Worm (Caenorhabditis elegans) whole organism, L4 larva: ENCODE data around the gene abcx-1.
A peak's percentile ranks its signal among the peaks of the same experiment; 100 is the strongest.

Experiments used
- D1046.2 ChIP-seq: fragments of 200-800 bp; sonication (Bioruptor generic); IDR thresholded peaks from 2 replicates; pipeline ENCODE4 v1.3.6; 2022; ENCODE audit warnings: missing genetic modification characterization, missing compliant biosample characterization
- F10B5.3 ChIP-seq: sonication (generic microtip); optimal IDR thresholded peaks from 2 replicates; lab custom pipeline; 2016; ENCODE audit warnings: mild to moderate bottlenecking, missing genetic modification characterization, missing compliant biosample characterization
- F26F4.8 ChIP-seq: fragments of 200-800 bp; sonication (Bioruptor generic); conservative IDR thresholded peaks from 2 replicates; pipeline ENCODE4 v1.3.6; 2022; ENCODE audit warnings: missing genetic modification characterization, missing compliant biosample characterization
- F37D6.2 ChIP-seq: sonication (generic microtip); optimal IDR thresholded peaks from 2 replicates; lab custom pipeline; 2016; ENCODE audit warnings: mild to moderate bottlenecking, missing genetic modification characterization, missing compliant biosample characterization
- F49E8.2 ChIP-seq: sonication (generic microtip); optimal IDR thresholded peaks from 2 replicates; lab custom pipeline; 2016; ENCODE audit warnings: missing compliant biosample characterization, mild to moderate bottlenecking, missing genetic modification characterization, borderline replicate concordance
- R02D3.7 ChIP-seq: fragments of 150-350 bp; sonication (generic microtip); optimal IDR thresholded peaks from 3 replicates; lab custom pipeline; 2014; ENCODE audit warnings: missing biosample characterization, missing genetic modification characterization
- T20F7.1 ChIP-seq: fragments of 200-800 bp; sonication (Bioruptor generic); optimal IDR thresholded peaks from 2 replicates; lab custom pipeline; 2018; ENCODE audit warnings: mild to moderate bottlenecking, missing genetic modification characterization, missing compliant biosample characterization
- Y48G9A.11 ChIP-seq: fragments of 200-800 bp; sonication (Bioruptor generic); IDR thresholded peaks from 2 replicates; pipeline ENCODE4 v1.3.6; 2022; ENCODE audit warnings: missing genetic modification reagents, missing genetic modification characterization, missing compliant biosample characterization
- Y5F2A.4 ChIP-seq: fragments of 200-800 bp; sonication (Bioruptor generic); optimal IDR thresholded peaks from 2 replicates; lab custom pipeline; 2018; ENCODE audit warnings: mild to moderate bottlenecking, missing genetic modification characterization, missing compliant biosample characterization
- arid-1 ChIP-seq: fragments of 200-800 bp; sonication (Bioruptor generic); conservative IDR thresholded peaks from 2 replicates; pipeline ENCODE4 v1.3.6; 2022; ENCODE audit warnings: missing genetic modification reagents, missing genetic modification characterization, missing compliant biosample characterization
- ceh-20 ChIP-seq: fragments of 200-800 bp; sonication (Bioruptor generic); IDR thresholded peaks from 2 replicates; pipeline ENCODE4 v1.3.6; 2022; ENCODE audit warnings: missing genetic modification reagents, missing genetic modification characterization, missing compliant biosample characterization
- ceh-32 ChIP-seq: sonication (generic microtip); optimal IDR thresholded peaks from 2 replicates; lab custom pipeline; 2016; ENCODE audit warnings: mild to moderate bottlenecking, missing genetic modification characterization, missing compliant biosample characterization; ENCODE audit not compliant: poor library complexity
- ceh-44 ChIP-seq: fragments of 200-800 bp; sonication (Bioruptor generic); IDR thresholded peaks from 2 replicates; pipeline ENCODE4 v1.3.6; 2022; ENCODE audit warnings: missing genetic modification reagents, missing genetic modification characterization, missing compliant biosample characterization
- ceh-82 ChIP-seq: sonication (generic microtip); optimal IDR thresholded peaks from 2 replicates; lab custom pipeline; 2017; ENCODE audit warnings: missing biosample characterization, missing genetic modification characterization
- ctbp-1 ChIP-seq: fragments of 200-800 bp; sonication (Bioruptor generic); IDR thresholded peaks from 2 replicates; pipeline ENCODE4 v1.3.6; 2022; ENCODE audit warnings: missing genetic modification reagents, missing genetic modification characterization, missing compliant biosample characterization
- daf-12 ChIP-seq: fragments of 150-350 bp; optimal IDR thresholded peaks from 2 replicates; lab custom pipeline; 2014; ENCODE audit warnings: missing biosample characterization, missing genetic modification reagents, missing genetic modification characterization
- daf-19 ChIP-seq: fragments of 200-800 bp; sonication (Bioruptor generic); conservative IDR thresholded peaks from 2 replicates; pipeline ENCODE4 v1.3.6; 2022; ENCODE audit warnings: missing genetic modification characterization, missing compliant biosample characterization
- daf-8 ChIP-seq: fragments of 200-800 bp; sonication (Bioruptor generic); IDR thresholded peaks from 2 replicates; pipeline ENCODE4 v1.3.6; 2022; ENCODE audit warnings: missing genetic modification characterization, missing compliant biosample characterization
- dmd-6 ChIP-seq: fragments of 200-800 bp; sonication (Bioruptor generic); IDR thresholded peaks from 2 replicates; pipeline ENCODE4 v1.3.6; 2022; ENCODE audit warnings: missing genetic modification reagents, missing genetic modification characterization, missing compliant biosample characterization
- dpl-1 ChIP-seq: fragments of 150-350 bp; optimal IDR thresholded peaks from 2 replicates; lab custom pipeline; 2014; ENCODE audit warnings: missing biosample characterization, missing genetic modification reagents, missing genetic modification characterization
- dve-1 ChIP-seq: sonication (generic microtip); optimal IDR thresholded peaks from 2 replicates; lab custom pipeline; 2017; ENCODE audit warnings: antibody characterized with exemption, mild to moderate bottlenecking, missing genetic modification characterization, missing compliant biosample characterization; ENCODE audit not compliant: insufficient read depth
- egl-27 ChIP-seq: sonication (generic microtip); optimal IDR thresholded peaks from 3 replicates; lab custom pipeline; 2017; ENCODE audit warnings: missing biosample characterization, missing genetic modification reagents, missing genetic modification characterization
- fkh-10 ChIP-seq: fragments of 150-350 bp; optimal IDR thresholded peaks from 2 replicates; lab custom pipeline; 2014; ENCODE audit warnings: missing biosample characterization, missing genetic modification reagents, missing genetic modification characterization
- gei-8 ChIP-seq: fragments of 200-800 bp; sonication (Bioruptor generic); optimal IDR thresholded peaks from 2 replicates; lab custom pipeline; 2018; ENCODE audit warnings: mild to moderate bottlenecking, missing genetic modification characterization, missing compliant biosample characterization
- lin-1 ChIP-seq: fragments of 200-800 bp; sonication (Bioruptor generic); IDR thresholded peaks from 2 replicates; pipeline ENCODE4 v1.3.6; 2022; ENCODE audit warnings: missing genetic modification reagents, missing genetic modification characterization, missing compliant biosample characterization
- lin-15B ChIP-seq: fragments of 150-350 bp; sonication (generic microtip); optimal IDR thresholded peaks from 3 replicates; lab custom pipeline; 2014; ENCODE audit warnings: missing biosample characterization, missing genetic modification characterization
- lin-29 ChIP-seq: fragments of 200-800 bp; sonication (Bioruptor generic); IDR thresholded peaks from 2 replicates; pipeline ENCODE4 v1.3.6; 2022; ENCODE audit warnings: missing genetic modification reagents, missing genetic modification characterization, missing compliant biosample characterization
- madf-9 ChIP-seq: fragments of 200-800 bp; sonication (Bioruptor generic); conservative IDR thresholded peaks from 2 replicates; pipeline ENCODE4 v1.3.6; 2022; ENCODE audit warnings: missing genetic modification reagents, missing genetic modification characterization, missing compliant biosample characterization
- mdt-29 ChIP-seq: fragments of 200-800 bp; sonication (Bioruptor generic); IDR thresholded peaks from 2 replicates; pipeline ENCODE4 v1.3.6; 2022; ENCODE audit warnings: missing genetic modification reagents, missing genetic modification characterization, missing compliant biosample characterization
- mep-1 ChIP-seq: fragments of 150-350 bp; sonication (generic microtip); optimal IDR thresholded peaks from 3 replicates; lab custom pipeline; 2014; ENCODE audit warnings: missing biosample characterization, missing genetic modification characterization
- mes-2 ChIP-seq: sonication (generic microtip); optimal IDR thresholded peaks from 2 replicates; lab custom pipeline; 2016; ENCODE audit warnings: missing genotype, mild to moderate bottlenecking, missing genetic modification characterization, missing compliant biosample characterization; ENCODE audit not compliant: poor library complexity, severe bottlenecking
- mxl-2 ChIP-seq: fragments of 200-800 bp; sonication (Bioruptor generic); conservative IDR thresholded peaks from 2 replicates; pipeline ENCODE4 v1.3.6; 2022; ENCODE audit warnings: missing genetic modification reagents, missing genetic modification characterization, missing compliant biosample characterization
- mxl-3 ChIP-seq: fragments of 200-800 bp; sonication (Bioruptor generic); optimal IDR thresholded peaks from 2 replicates; lab custom pipeline; 2018; ENCODE audit warnings: mild to moderate bottlenecking, missing genetic modification characterization, missing compliant biosample characterization
- nhr-102 ChIP-seq: sonication (generic microtip); optimal IDR thresholded peaks from 2 replicates; lab custom pipeline; 2016; ENCODE audit warnings: mild to moderate bottlenecking, missing genetic modification characterization, moderate library complexity, missing compliant biosample characterization
- nhr-11 ChIP-seq: fragments of 150-350 bp; optimal IDR thresholded peaks from 2 replicates; lab custom pipeline; 2014; ENCODE audit warnings: missing biosample characterization, missing genetic modification characterization
- nhr-237 ChIP-seq: sonication (generic microtip); optimal IDR thresholded peaks from 2 replicates; lab custom pipeline; 2017; ENCODE audit warnings: missing biosample characterization, missing genetic modification characterization
- nhr-25 ChIP-seq: sonication (generic microtip); optimal IDR thresholded peaks from 2 replicates; lab custom pipeline; 2017; ENCODE audit warnings: missing genetic modification characterization, mild to moderate bottlenecking, missing compliant biosample characterization, antibody characterized with exemption, moderate library complexity, borderline replicate concordance; ENCODE audit not compliant: insufficient read depth
- nhr-28 ChIP-seq: fragments of 150-350 bp; optimal IDR thresholded peaks from 2 replicates; lab custom pipeline; 2014; ENCODE audit warnings: missing biosample characterization, missing genetic modification characterization
- nhr-41 ChIP-seq: fragments of 200-800 bp; sonication (Bioruptor generic); IDR thresholded peaks from 2 replicates; pipeline ENCODE4 v1.3.6; 2022; ENCODE audit warnings: missing genetic modification reagents, missing genetic modification characterization, missing compliant biosample characterization
- nhr-76 ChIP-seq: fragments of 150-350 bp; optimal IDR thresholded peaks from 2 replicates; lab custom pipeline; 2014; ENCODE audit warnings: missing biosample characterization, missing genetic modification characterization
- pqm-1 ChIP-seq: sonication (generic microtip); optimal IDR thresholded peaks from 2 replicates; lab custom pipeline; 2017; ENCODE audit warnings: missing biosample characterization, missing genetic modification characterization
- saeg-2 ChIP-seq: fragments of 200-800 bp; sonication (Bioruptor generic); IDR thresholded peaks from 2 replicates; pipeline ENCODE4 v1.3.6; 2022; ENCODE audit warnings: missing genetic modification reagents, missing genetic modification characterization, missing compliant biosample characterization
- sdz-12 ChIP-seq: fragments of 200-800 bp; sonication (Bioruptor generic); optimal IDR thresholded peaks from 2 replicates; lab custom pipeline; 2018; ENCODE audit warnings: mild to moderate bottlenecking, missing genetic modification characterization, missing compliant biosample characterization
- set-16 ChIP-seq: fragments of 200-800 bp; sonication (Bioruptor generic); IDR thresholded peaks from 2 replicates; pipeline ENCODE4 v1.3.6; 2022; ENCODE audit warnings: missing genetic modification reagents, missing genetic modification characterization, missing compliant biosample characterization
- tag-97 ChIP-seq: fragments of 200-800 bp; sonication (Bioruptor generic); IDR thresholded peaks from 2 replicates; pipeline ENCODE4 v1.3.6; 2022; ENCODE audit warnings: missing genetic modification characterization, missing compliant biosample characterization
- unc-130 ChIP-seq: sonication (generic microtip); optimal IDR thresholded peaks from 2 replicates; lab custom pipeline; 2016; ENCODE audit warnings: missing genetic modification reagents, missing genetic modification characterization, missing compliant biosample characterization
- unc-39 ChIP-seq: sonication (generic microtip); optimal IDR thresholded peaks from 2 replicates; lab custom pipeline; 2017; ENCODE audit warnings: missing biosample characterization, missing genetic modification characterization
- vab-7 ChIP-seq: fragments of 200-800 bp; sonication (Bioruptor generic); IDR thresholded peaks from 2 replicates; pipeline ENCODE4 v1.3.6; 2022; ENCODE audit warnings: missing genetic modification reagents, missing genetic modification characterization, missing compliant biosample characterization
- zag-1 ChIP-seq: fragments of 150-350 bp; optimal IDR thresholded peaks from 2 replicates; lab custom pipeline; 2014; ENCODE audit warnings: missing biosample characterization, missing genetic modification characterization
- zip-11 ChIP-seq: fragments of 200-800 bp; sonication (Bioruptor generic); IDR thresholded peaks from 2 replicates; pipeline ENCODE4 v1.3.6; 2022; ENCODE audit warnings: missing genetic modification characterization, missing compliant biosample characterization
- ztf-7 ChIP-seq: fragments of 150-350 bp; optimal IDR thresholded peaks from 2 replicates; lab custom pipeline; 2014; ENCODE audit warnings: missing biosample characterization, missing genetic modification characterization

The abcx-1 gene

ce11 chrII:6563238-6563637 lies 31.3 kb downstream of the abcx-1 start:
- TF ChIP-seq fkh-10 (no peak), sdz-12 (no peak), ceh-20 (GFP tag; lab: Robert Waterston, UW) (no peak), pqm-1 (no peak), mxl-3 (GFP tag; lab: Kevin White, UChicago) (no peak), lin-1 (GFP tag; lab: Robert Waterston, UW) (no peak), F37D6.2 (tag; lab: Kevin White, UChicago) (peak; percentile 27), mep-1 (tag; lab: Kevin White, UChicago) (peak; percentile 53), D1046.2 (no peak), unc-130 (no peak), zag-1 (tag; lab: Kevin White, UChicago) (no peak), daf-12 (tag; lab: Kevin White, UChicago) (no peak), madf-9 (no peak), R02D3.7 (tag; lab: Kevin White, UChicago) (no peak), Y5F2A.4 (GFP tag; lab: Kevin White, UChicago) (no peak), ceh-44 (GFP tag; lab: Robert Waterston, UW) (no peak), F49E8.2 (tag; lab: Kevin White, UChicago) (no peak), nhr-25 (no peak), F26F4.8 (GFP tag; lab: Robert Waterston, UW) (no peak), saeg-2 (GFP tag; lab: Robert Waterston, UW) (no peak), mes-2 (peak; percentile 31), egl-27 (tag; lab: Kevin White, UChicago) (no peak), dve-1 (peak; percentile 43), arid-1 (GFP tag; lab: Robert Waterston, UW) (no peak), ceh-32 (tag; lab: Kevin White, UChicago) (no peak), tag-97 (GFP tag; lab: Robert Waterston, UW) (no peak), Y48G9A.11 (GFP tag; lab: Robert Waterston, UW) (no peak), ceh-82 (no peak), nhr-11 (tag; lab: Kevin White, UChicago) (no peak), dmd-6 (GFP tag; lab: Robert Waterston, UW) (no peak), nhr-76 (no peak), nhr-41 (GFP tag; lab: Robert Waterston, UW) (no peak), set-16 (GFP tag; lab: Robert Waterston, UW) (no peak), nhr-237 (tag; lab: Kevin White, UChicago) (no peak), T20F7.1 (GFP tag; lab: Kevin White, UChicago) (no peak), vab-7 (GFP tag; lab: Robert Waterston, UW) (no peak), zip-11 (GFP tag; lab: Robert Waterston, UW) (no peak), nhr-28 (tag; lab: Kevin White, UChicago) (no peak), mdt-29 (no peak), gei-8 (GFP tag; lab: Kevin White, UChicago) (no peak), daf-8 (GFP tag; lab: Robert Waterston, UW) (no peak), lin-15B (tag; lab: Kevin White, UChicago) (no peak), mxl-2 (no peak), nhr-102 (tag; lab: Kevin White, UChicago) (no peak), lin-29 (GFP tag; lab: Robert Waterston, UW) (no peak), ztf-7 (no peak), ctbp-1 (GFP tag; lab: Robert Waterston, UW) (peak; percentile 49; the same call in 1 of the 2 replicates), unc-39 (tag; lab: Kevin White, UChicago) (no peak), dpl-1 (GFP tag; lab: Kevin White, UChicago) (no peak), F10B5.3 (no peak), daf-19 (GFP tag; lab: Robert Waterston, UW) (no peak)
